Worm (Caenorhabditis elegans): Measurements from ENCODE around the gene cyp-13A5.

The cyp-13A5 gene

DNA sequence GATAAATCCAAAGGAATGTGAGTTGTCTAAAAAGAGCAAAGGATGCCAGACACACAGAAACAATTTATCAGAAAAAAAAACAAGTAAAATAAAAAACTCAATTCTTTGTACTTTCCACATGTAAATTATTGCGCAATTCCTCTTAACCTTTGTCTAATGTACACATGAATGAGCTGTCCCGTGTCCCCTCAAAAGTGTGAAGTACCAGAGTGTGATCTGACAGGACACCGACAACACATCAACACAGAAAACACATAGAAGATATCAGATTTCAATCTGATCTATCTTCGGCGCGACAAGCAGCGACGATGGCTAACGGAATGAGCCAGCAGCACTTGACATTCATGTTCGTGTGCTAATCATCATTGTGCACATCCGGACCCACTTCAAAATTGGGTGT is 28.3 kb upstream of the cyp-13A5 start:
- TF ChIP-seq zip-8 (tag; optimal IDR thresholded peaks at IDR 0.05) (peak; percentile 74), nhr-28 (tag; optimal IDR thresholded peaks at IDR 0.05) (no peak), nhr-2 (tag; optimal IDR thresholded peaks at IDR 0.05) (peak; percentile 77)

DNA sequence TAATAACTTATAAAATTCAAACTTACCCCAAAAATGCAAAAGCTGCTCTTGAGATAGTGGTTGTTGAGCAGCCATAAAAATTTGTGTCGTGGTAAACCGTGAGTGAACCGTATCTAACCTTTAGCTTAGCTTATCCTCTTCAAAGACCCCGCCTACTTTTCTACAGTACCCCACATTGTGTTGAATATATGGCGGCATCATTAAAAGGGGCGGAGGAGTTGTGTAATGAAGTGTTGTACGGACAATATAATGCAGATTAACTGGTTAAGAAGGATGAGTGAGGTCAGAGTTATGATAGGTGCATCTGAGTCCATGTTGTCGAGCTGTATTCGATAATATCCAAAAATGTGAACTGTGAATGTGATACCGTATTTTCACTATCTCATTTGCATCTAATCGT is 27.7 kb upstream of the cyp-13A5 start, which contains the start of gene eyg-1:
eyg-1 (minus strand) TSS at position 101 of the 400 bp plus-strand sequence.
- TF ChIP-seq sem-2 (GFP tag; optimal IDR thresholded peaks at IDR 0.05) (no peak), nhr-2 (tag; optimal IDR thresholded peaks at IDR 0.05) (peak; percentile 22)

DNA sequence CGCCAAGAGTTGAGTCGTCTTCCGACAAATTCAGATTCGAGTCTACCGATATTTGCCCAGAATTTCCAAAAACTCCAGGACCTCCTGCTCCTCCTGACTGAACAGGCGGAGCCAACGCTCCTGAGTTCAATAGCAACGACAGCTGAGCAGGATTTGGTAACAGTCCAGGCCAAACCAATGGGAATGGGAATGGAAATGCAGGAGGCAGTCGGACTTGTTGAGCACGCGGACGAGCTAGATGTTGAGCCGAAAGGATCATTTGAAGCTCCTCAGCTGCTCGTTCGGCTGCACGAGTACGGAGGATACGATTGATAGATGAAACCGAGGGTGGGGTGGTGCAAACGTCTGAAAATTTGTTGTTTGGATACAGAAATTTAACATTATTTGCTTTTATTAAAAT is 26.8 kb upstream of the cyp-13A5 start:
- no peak for TF ChIP-seq flh-1 (GFP tag; optimal IDR thresholded peaks at IDR 0.05)
- no peak for TF ChIP-seq nhr-76 (tag; optimal IDR thresholded peaks at IDR 0.05)
- TF ChIP-seq ceh-39 (tag; optimal IDR thresholded peaks at IDR 0.05) = no peak
- TF ChIP-seq elt-1 (tag; optimal IDR thresholded peaks at IDR 0.05; ENCODE audit: borderline replicate concordance, insufficient read depth) = no peak
- TF ChIP-seq ces-1 (GFP tag; optimal IDR thresholded peaks at IDR 0.05) = no peak
- no peak for TF ChIP-seq unc-62 (GFP tag; optimal IDR thresholded peaks at IDR 0.05)
- TF ChIP-seq mep-1 (tag; optimal IDR thresholded peaks at IDR 0.05) = no peak
- TF ChIP-seq nhr-237 (tag; optimal IDR thresholded peaks at IDR 0.05) = no peak
- no peak for TF ChIP-seq cnd-1 (tag; optimal IDR thresholded peaks at IDR 0.05)
- TF ChIP-seq elt-3 (tag; optimal IDR thresholded peaks at IDR 0.05) = no peak
- TF ChIP-seq M03D4.4 (tag; optimal IDR thresholded peaks at IDR 0.05) = no peak
- TF ChIP-seq lin-32 (GFP tag; optimal IDR thresholded peaks at IDR 0.05) = no peak
- TF ChIP-seq zip-8 (tag; optimal IDR thresholded peaks at IDR 0.05) = no peak
- no peak for TF ChIP-seq unc-120 (tag; optimal IDR thresholded peaks at IDR 0.05; ENCODE audit: poor library complexity, severe bottlenecking)

DNA sequence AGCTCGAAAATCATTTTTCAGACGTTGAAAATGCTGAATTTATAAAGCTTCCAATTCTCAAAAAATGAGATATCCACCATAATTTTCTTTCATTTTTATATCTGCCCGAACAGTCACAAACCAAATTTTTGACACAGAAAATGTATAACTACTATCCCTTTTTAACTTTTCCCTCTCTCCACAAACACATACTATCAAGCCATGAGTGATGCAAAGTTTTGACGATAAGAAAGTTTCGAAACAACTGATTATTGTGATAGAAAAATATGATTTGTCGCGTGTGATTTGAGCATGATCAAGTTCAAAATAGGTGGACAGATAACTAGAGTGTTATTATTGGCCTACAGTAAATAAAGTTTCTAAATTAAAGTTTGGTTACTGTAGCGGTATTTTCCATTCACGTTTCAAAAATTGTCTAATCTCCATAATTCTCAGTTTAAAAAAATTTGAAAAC is 7.4 kb upstream of the cyp-13A5 start, which contains the start of gene cyp-13A8:
cyp-13A8 (minus strand) TSS at position 51 of the 454 bp plus-strand sequence.
- TF ChIP-seq mab-5 (tag; optimal IDR thresholded peaks at IDR 0.05) = no peak
- TF ChIP-seq ztf-11 (tag; optimal IDR thresholded peaks at IDR 0.05) = no peak
- TF ChIP-seq nhr-28 (tag; optimal IDR thresholded peaks at IDR 0.05) = no peak
- no peak for TF ChIP-seq sptf-1 (tag; optimal IDR thresholded peaks at IDR 0.05)

DNA sequence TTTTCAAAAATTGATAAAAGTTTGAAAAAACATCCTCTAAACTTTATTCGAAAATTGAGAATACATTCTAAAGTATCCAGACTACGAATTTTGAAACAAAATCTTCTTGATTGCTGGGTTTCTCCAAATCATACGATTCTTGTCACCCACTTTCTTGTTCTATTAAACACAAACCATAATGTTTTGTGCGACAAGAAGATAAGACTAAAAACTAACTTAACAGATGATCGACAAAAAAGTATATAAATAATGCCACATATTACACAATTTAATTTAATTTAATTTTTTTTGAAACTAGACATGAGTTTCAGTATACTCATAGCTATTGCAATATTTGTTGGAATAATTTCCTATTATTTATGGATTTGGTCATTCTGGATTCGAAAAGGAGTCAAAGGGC is 3.2 kb upstream of the cyp-13A5 start, which contains the start of gene cyp-13A7:
cyp-13A7 (plus strand) TSS at position 301 of the 400 bp plus-strand sequence.
- no peak for TF ChIP-seq lin-32 (GFP tag; optimal IDR thresholded peaks at IDR 0.05)
- no peak for TF ChIP-seq sptf-1 (tag; optimal IDR thresholded peaks at IDR 0.05)
- TF ChIP-seq ces-1 (GFP tag; optimal IDR thresholded peaks at IDR 0.05) = no peak
- TF ChIP-seq M03D4.4 (tag; optimal IDR thresholded peaks at IDR 0.05) = no peak
- TF ChIP-seq blmp-1 (tag; optimal IDR thresholded peaks at IDR 0.05) = no peak
- TF ChIP-seq pha-4 (tag; optimal IDR thresholded peaks at IDR 0.05) = no peak
- no peak for TF ChIP-seq zip-8 (tag; optimal IDR thresholded peaks at IDR 0.05)
- TF ChIP-seq nhr-237 (tag; optimal IDR thresholded peaks at IDR 0.05) = no peak

DNA sequence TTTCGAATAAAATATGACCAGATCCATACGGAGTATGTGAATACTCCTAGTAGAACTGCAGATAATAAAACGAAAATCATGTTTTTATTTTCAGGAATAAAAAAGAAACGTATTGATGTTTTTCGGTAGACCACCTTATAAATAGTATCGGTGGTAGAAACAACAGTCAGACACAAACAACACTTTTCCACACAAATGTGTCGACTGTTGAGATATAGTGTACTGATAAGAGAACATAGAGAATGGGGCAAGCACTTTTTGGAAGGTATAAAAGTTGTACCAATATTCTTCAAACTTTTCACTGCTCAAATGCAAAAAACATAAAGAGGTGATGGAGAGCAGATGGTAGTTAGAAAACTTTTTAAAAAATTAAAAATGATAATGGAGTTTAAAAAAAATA is 2.5 kb upstream of the cyp-13A5 start, which contains the start of gene cyp-13A6:
cyp-13A6 (minus strand) TSS at position 180 of the 400 bp plus-strand sequence.
- TF ChIP-seq hlh-1 (tag; optimal IDR thresholded peaks at IDR 0.05) (no peak), blmp-1 (tag; optimal IDR thresholded peaks at IDR 0.05) (no peak), lin-13 (tag; optimal IDR thresholded peaks at IDR 0.05) (no peak), unc-39 (tag; optimal IDR thresholded peaks at IDR 0.05) (no peak), unc-120 (tag; optimal IDR thresholded peaks at IDR 0.05; ENCODE audit: poor library complexity, severe bottlenecking) (no peak)

DNA sequence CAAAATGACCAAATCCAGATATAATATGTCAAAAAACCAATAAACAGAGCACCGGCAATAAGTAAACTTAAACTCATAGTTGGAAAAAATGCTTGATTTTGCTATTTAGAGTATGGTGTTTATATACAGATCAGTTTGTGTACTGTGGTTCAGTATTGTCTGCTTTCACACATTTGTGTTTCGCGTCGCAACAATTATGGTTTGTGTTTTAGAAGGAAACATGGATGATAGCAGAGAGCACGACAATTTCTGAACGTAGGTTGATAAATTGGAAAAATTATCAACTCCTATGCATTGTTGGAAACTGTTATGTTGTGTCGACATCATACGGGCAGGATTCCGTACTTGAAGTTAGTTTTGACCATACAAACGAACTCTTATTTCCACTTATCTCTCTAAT is 2.5 kb downstream of the cyp-13A5 start, which contains the start of gene cyp-13A4:
cyp-13A4 (minus strand) TSS at position 77 of the 400 bp plus-strand sequence.
- no peak for TF ChIP-seq drap-1 (GFP tag; optimal IDR thresholded peaks at IDR 0.05)
- no peak for TF ChIP-seq mab-5 (tag; optimal IDR thresholded peaks at IDR 0.05)
- no peak for TF ChIP-seq ceh-43 (GFP tag; optimal IDR thresholded peaks at IDR 0.05)
